ENCODE assay signal across 2 worm cellular contexts in genomic region chrII:8222309-8223065, ce11.
TF ChIP-seq lines count a peak whose summit lies in the region.

TSS of gene dab-1 (plus strand) at chrII:8222386.

TF ChIP-seq in whole organism, L3 larva, 47 proteins besides CTCF, POLR2A, EP300 and RAD21 (continued from another document):
- no peak for TF ChIP-seq ceh-28 (tag; optimal IDR thresholded peaks at IDR 0.05; lab: Kevin White, UChicago)

TF ChIP-seq in whole organism, L4 larva, 104 proteins besides CTCF, POLR2A, EP300 and RAD21 (continued from another document):
- no peak for TF ChIP-seq ceh-82 (tag; optimal IDR thresholded peaks at IDR 0.05; lab: Kevin White, UChicago)
- TF ChIP-seq hlh-11 (tag; optimal IDR thresholded peaks at IDR 0.05; lab: Kevin White, UChicago) = peak; percentile 53
- no peak for TF ChIP-seq daf-16 (GFP tag; optimal IDR thresholded peaks at IDR 0.05; lab: Kevin White, UChicago)
- TF ChIP-seq daf-16 (tag; optimal IDR thresholded peaks at IDR 0.05; lab: Kevin White, UChicago) = no peak
- TF ChIP-seq ceh-44 (GFP tag; IDR thresholded peaks at IDR 0.05; lab: Robert Waterston, UW) = no peak
- TF ChIP-seq jun-1 (tag; optimal IDR thresholded peaks at IDR 0.05; lab: Kevin White, UChicago) = no peak
- 0 out of 2 replicates have a peak, but pooled peaks have one; percentile 24 for TF ChIP-seq lin-38 (GFP tag; IDR thresholded peaks at IDR 0.05; lab: Robert Waterston, UW)
- no peak for TF ChIP-seq lir-3 (tag; optimal IDR thresholded peaks at IDR 0.05; lab: Kevin White, UChicago)
- TF ChIP-seq pqm-1 (tag; optimal IDR thresholded peaks at IDR 0.05; lab: Kevin White, UChicago) = no peak
- no peak for TF ChIP-seq Y5F2A.4 (GFP tag; optimal IDR thresholded peaks at IDR 0.05; lab: Kevin White, UChicago)
- TF ChIP-seq mxl-3 (GFP tag; optimal IDR thresholded peaks at IDR 0.05; lab: Kevin White, UChicago) = peak; percentile 94
- TF ChIP-seq Y48G9A.11 (GFP tag; IDR thresholded peaks at IDR 0.05; lab: Robert Waterston, UW) = no peak
- TF ChIP-seq T20F7.1 (GFP tag; optimal IDR thresholded peaks at IDR 0.05; lab: Kevin White, UChicago) = no peak
- no peak for TF ChIP-seq ceh-32 (tag; optimal IDR thresholded peaks at IDR 0.05; lab: Kevin White, UChicago; ENCODE audit: poor library complexity)
- TF ChIP-seq fos-1 (tag; optimal IDR thresholded peaks at IDR 0.05; lab: Kevin White, UChicago) = no peak
- TF ChIP-seq skn-1 (tag; optimal IDR thresholded peaks at IDR 0.05; lab: Kevin White, UChicago) = no peak
- TF ChIP-seq Y75B8A.6 (GFP tag; IDR thresholded peaks at IDR 0.05; lab: Robert Waterston, UW) = no peak
- TF ChIP-seq snpc-1.2 (GFP tag; IDR thresholded peaks at IDR 0.05; lab: Robert Waterston, UW) = no peak
- peak; percentile 56 for TF ChIP-seq mep-1 (tag; optimal IDR thresholded peaks at IDR 0.05; lab: Kevin White, UChicago)
- no peak for TF ChIP-seq zag-1 (tag; optimal IDR thresholded peaks at IDR 0.05; lab: Kevin White, UChicago)
- TF ChIP-seq zfp-2 (tag; optimal IDR thresholded peaks at IDR 0.05; lab: Kevin White, UChicago) = no peak
- TF ChIP-seq D1046.2 (GFP tag; IDR thresholded peaks at IDR 0.05; lab: Robert Waterston, UW) = no peak
- peak; percentile 51 for TF ChIP-seq cey-2 (tag; optimal IDR thresholded peaks at IDR 0.05; lab: Kevin White, UChicago; ENCODE audit: borderline replicate concordance, insufficient read depth)
- TF ChIP-seq lin-13 (GFP tag; optimal IDR thresholded peaks at IDR 0.05; lab: Kevin White, UChicago) = no peak
- TF ChIP-seq nhr-6 (tag; optimal IDR thresholded peaks at IDR 0.05; lab: Kevin White, UChicago) = no peak
- no peak for TF ChIP-seq daf-12 (tag; optimal IDR thresholded peaks at IDR 0.05; lab: Kevin White, UChicago)
- no peak for TF ChIP-seq aly-2 (tag; optimal IDR thresholded peaks at IDR 0.05; lab: Kevin White, UChicago)
